Fruit fly (Drosophila melanogaster) whole organism, embryonic: ENCODE measurements around the gene Spn38F.

Experiments
- B-H2 ChIP-seq: fragments of 200-800 bp; sonication (Bioruptor generic); optimal IDR thresholded peaks from 2 replicates; lab custom pipeline; 2018; ENCODE audit warnings: missing biosample characterization, mild to moderate bottlenecking, missing genetic modification characterization
- CG11085 ChIP-seq: fragments of 200-800 bp; sonication (Bioruptor generic); IDR thresholded peaks from 2 replicates; pipeline ENCODE4 v1.3.6; 2022; ENCODE audit warnings: missing biosample characterization, missing genetic modification characterization
- CG11093 ChIP-seq: fragments of 200-800 bp; sonication (Bioruptor generic); IDR thresholded peaks from 3 replicates; pipeline ENCODE4 v1.3.6; 2022; ENCODE audit warnings: missing biosample characterization, missing genetic modification characterization
- CG11504 ChIP-seq: fragments of 200-800 bp; sonication (Bioruptor generic); optimal IDR thresholded peaks from 3 replicates; lab custom pipeline; 2019; ENCODE audit warnings: missing biosample characterization, mild to moderate bottlenecking, missing genetic modification characterization, moderate library complexity
- CG11560 ChIP-seq: fragments of 200-800 bp; sonication (Bioruptor generic); IDR thresholded peaks from 3 replicates; pipeline ENCODE4 v1.3.6; 2022; ENCODE audit warnings: missing biosample characterization, missing genetic modification characterization
- CG11696 ChIP-seq: fragments of 200-800 bp; sonication (Bioruptor generic); IDR thresholded peaks from 2 replicates; pipeline ENCODE4 v1.3.6; 2022; ENCODE audit warnings: missing biosample characterization, missing genetic modification characterization
- CG12299 ChIP-seq: fragments of 200-800 bp; sonication (Bioruptor generic); optimal IDR thresholded peaks from 2 replicates; lab custom pipeline; 2018; ENCODE audit warnings: missing biosample characterization, mild to moderate bottlenecking, missing genetic modification characterization
- CG12744 ChIP-seq: fragments of 200-800 bp; sonication (Bioruptor generic); optimal IDR thresholded peaks from 2 replicates; lab custom pipeline; 2016; ENCODE audit warnings: missing biosample characterization, missing genetic modification characterization
- CG16815 ChIP-seq: fragments of 200-800 bp; sonication (Bioruptor generic); optimal IDR thresholded peaks from 3 replicates; lab custom pipeline; 2017; ENCODE audit warnings: missing biosample characterization, mild to moderate bottlenecking, missing genetic modification characterization
- CG17912 ChIP-seq: fragments of 200-800 bp; sonication (Bioruptor generic); optimal IDR thresholded peaks from 2 replicates; lab custom pipeline; 2018; ENCODE audit warnings: missing biosample characterization, mild to moderate bottlenecking, missing genetic modification characterization
- CG31388 ChIP-seq: fragments of 200-800 bp; sonication (Bioruptor generic); optimal IDR thresholded peaks from 2 replicates; lab custom pipeline; 2016; ENCODE audit warnings: missing biosample characterization, missing genetic modification characterization
- CG6272 ChIP-seq: fragments of 200-800 bp; sonication (Bioruptor generic); IDR thresholded peaks from 2 replicates; pipeline ENCODE4 v1.3.6; 2022; ENCODE audit warnings: missing biosample characterization, missing genetic modification characterization
- CG6654 ChIP-seq: fragments of 200-800 bp; sonication (Bioruptor generic); optimal IDR thresholded peaks from 2 replicates; lab custom pipeline; 2017; ENCODE audit warnings: missing biosample characterization, mild to moderate bottlenecking, missing genetic modification characterization
- CG6689 ChIP-seq: fragments of 200-800 bp; sonication (Bioruptor generic); IDR thresholded peaks from 2 replicates; pipeline ENCODE4 v1.3.6; 2022; ENCODE audit warnings: missing biosample characterization, missing genetic modification characterization
- CG6791 ChIP-seq: fragments of 200-800 bp; sonication (Bioruptor generic); IDR thresholded peaks from 3 replicates; pipeline ENCODE4 v1.3.6; 2022; ENCODE audit warnings: missing biosample characterization, missing genetic modification characterization; ENCODE audit not compliant: partially characterized antibody
- CG7357 ChIP-seq: fragments of 200-800 bp; sonication (Bioruptor generic); IDR thresholded peaks from 3 replicates; pipeline ENCODE4 v1.3.6; 2022; ENCODE audit warnings: missing biosample characterization, missing genetic modification characterization
- CG8281 ChIP-seq: fragments of 200-800 bp; sonication (Bioruptor generic); optimal IDR thresholded peaks from 2 replicates; lab custom pipeline; 2018; ENCODE audit warnings: missing biosample characterization, mild to moderate bottlenecking, missing genetic modification characterization, moderate library complexity
- CG8359 ChIP-seq: fragments of 200-800 bp; sonication (Bioruptor generic); optimal IDR thresholded peaks from 2 replicates; lab custom pipeline; 2017; ENCODE audit warnings: missing biosample characterization, mild to moderate bottlenecking, missing genetic modification characterization, borderline replicate concordance
- CG8388 ChIP-seq: fragments of 200-800 bp; sonication (Bioruptor generic); optimal IDR thresholded peaks from 2 replicates; lab custom pipeline; 2019; ENCODE audit warnings: missing biosample characterization, mild to moderate bottlenecking, missing genetic modification characterization, moderate library complexity
- CG9437 ChIP-seq: fragments of 200-800 bp; sonication (Bioruptor generic); optimal IDR thresholded peaks from 2 replicates; lab custom pipeline; 2018; ENCODE audit warnings: missing biosample characterization, mild to moderate bottlenecking, missing genetic modification characterization
- CG9876 ChIP-seq: fragments of 200-800 bp; sonication (Bioruptor generic); optimal IDR thresholded peaks from 2 replicates; lab custom pipeline; 2016; ENCODE audit warnings: missing biosample characterization, missing genetic modification characterization
- Dbx ChIP-seq: fragments of 200-800 bp; sonication (Bioruptor generic); IDR thresholded peaks from 3 replicates; pipeline ENCODE4 v1.3.6; 2022; ENCODE audit warnings: missing biosample characterization, missing genetic modification characterization
- Hmr ChIP-seq: fragments of 200-800 bp; sonication (Bioruptor generic); optimal IDR thresholded peaks from 3 replicates; lab custom pipeline; 2017; ENCODE audit warnings: mild to moderate bottlenecking, missing biosample characterization, missing genetic modification reagents, missing genetic modification characterization
- Hsf ChIP-seq: fragments of 200-800 bp; sonication (Bioruptor generic); optimal IDR thresholded peaks from 3 replicates; lab custom pipeline; 2016; ENCODE audit warnings: missing biosample characterization, missing genetic modification characterization
- MTF-1 ChIP-seq: fragments of 200-800 bp; sonication (Bioruptor generic); optimal IDR thresholded peaks from 2 replicates; lab custom pipeline; 2018; ENCODE audit warnings: missing biosample characterization, mild to moderate bottlenecking, missing genetic modification characterization, borderline replicate concordance
- Max ChIP-seq: fragments of 200-800 bp; sonication (Bioruptor generic); optimal IDR thresholded peaks from 2 replicates; lab custom pipeline; 2016; ENCODE audit warnings: missing biosample characterization, mild to moderate bottlenecking, missing genetic modification characterization
- NC2β ChIP-seq: fragments of 200-800 bp; sonication (Bioruptor generic); optimal IDR thresholded peaks from 2 replicates; lab custom pipeline; 2016; ENCODE audit warnings: missing biosample characterization, missing genetic modification characterization
- NFAT ChIP-seq: fragments of 200-800 bp; sonication (Bioruptor generic); IDR thresholded peaks from 2 replicates; pipeline ENCODE4 v1.3.6; 2022; ENCODE audit warnings: missing biosample characterization, missing genetic modification characterization
- Spps ChIP-seq: fragments of 200-800 bp; sonication (Bioruptor generic); optimal IDR thresholded peaks from 2 replicates; lab custom pipeline; 2018; ENCODE audit warnings: missing biosample characterization, mild to moderate bottlenecking, missing genetic modification characterization
- Stat92E ChIP-seq, 3 experiments: fragments of >200 bp in 2 of 3; fragments of 200-800 bp in 1 of 3; sonication (Bioruptor generic) in 1 of 3; optimal IDR thresholded peaks; 2 replicates each; lab custom pipeline; 2017 to 2019; ENCODE audit warnings: missing biosample characterization in 3 of 3, missing genetic modification characterization in 3 of 3, mild to moderate bottlenecking in 1 of 3, moderate library complexity in 1 of 3
- Vsx1 ChIP-seq: fragments of 200-800 bp; sonication (Bioruptor generic); optimal IDR thresholded peaks from 2 replicates; lab custom pipeline; 2017; ENCODE audit warnings: missing biosample characterization, mild to moderate bottlenecking, missing genetic modification characterization, missing genetic modification reagents
- abd-A ChIP-seq: fragments of 200-800 bp; sonication (Bioruptor generic); optimal IDR thresholded peaks from 3 replicates; lab custom pipeline; 2019; ENCODE audit warnings: missing biosample characterization, mild to moderate bottlenecking, missing genetic modification characterization, moderate library complexity
- chm ChIP-seq: fragments of 200-800 bp; sonication (Bioruptor generic); IDR thresholded peaks from 2 replicates; pipeline ENCODE4 v1.3.6; 2022; ENCODE audit warnings: missing biosample characterization, missing genetic modification characterization
- esg ChIP-seq: fragments of 200-800 bp; sonication (Bioruptor generic); conservative IDR thresholded peaks from 2 replicates; pipeline ENCODE4 v1.3.6; 2022; ENCODE audit warnings: missing biosample characterization, missing genetic modification characterization
- fd64A ChIP-seq: fragments of 200-800 bp; sonication (Bioruptor generic); optimal IDR thresholded peaks from 3 replicates; lab custom pipeline; 2018; ENCODE audit warnings: missing biosample characterization, mild to moderate bottlenecking, missing genetic modification characterization
- ftz-f1 ChIP-seq: fragments of 200-800 bp; sonication (Bioruptor generic); optimal IDR thresholded peaks from 2 replicates; lab custom pipeline; 2016; ENCODE audit warnings: missing biosample characterization, missing genetic modification characterization
- fu2 ChIP-seq: fragments of 200-800 bp; sonication (Bioruptor generic); optimal IDR thresholded peaks from 2 replicates; lab custom pipeline; 2016; ENCODE audit warnings: missing biosample characterization, missing genetic modification characterization
- h ChIP-seq: fragments of >200 bp; optimal IDR thresholded peaks from 2 replicates; lab custom pipeline; 2017
- lab ChIP-seq: fragments of 200-800 bp; sonication (Bioruptor generic); optimal IDR thresholded peaks from 3 replicates; lab custom pipeline; 2017; ENCODE audit warnings: missing biosample characterization, missing genetic modification characterization, mild to moderate bottlenecking, moderate library complexity, missing genetic modification reagents
- nerfin-2 ChIP-seq: fragments of 200-800 bp; sonication (Bioruptor generic); IDR thresholded peaks from 2 replicates; pipeline ENCODE4 v1.3.6; 2022; ENCODE audit warnings: missing biosample characterization, missing genetic modification characterization; ENCODE audit not compliant: partially characterized antibody
- onecut ChIP-seq: fragments of 200-800 bp; sonication (Bioruptor generic); IDR thresholded peaks from 2 replicates; pipeline ENCODE4 v1.3.6; 2022; ENCODE audit warnings: missing biosample characterization, missing genetic modification characterization
- phol ChIP-seq: fragments of 200-800 bp; sonication (Bioruptor generic); optimal IDR thresholded peaks from 3 replicates; lab custom pipeline; 2018; ENCODE audit warnings: missing biosample characterization, mild to moderate bottlenecking, missing genetic modification characterization, moderate library complexity
- pita ChIP-seq: fragments of 200-800 bp; sonication (Bioruptor generic); optimal IDR thresholded peaks from 2 replicates; lab custom pipeline; 2017; ENCODE audit warnings: missing biosample characterization, mild to moderate bottlenecking, missing genetic modification characterization
- pnt ChIP-seq: fragments of 200-800 bp; sonication (Bioruptor generic); optimal IDR thresholded peaks from 3 replicates; lab custom pipeline; 2016; ENCODE audit warnings: missing biosample characterization, missing genetic modification characterization
- sens-2 ChIP-seq: fragments of 200-800 bp; sonication (Bioruptor generic); IDR thresholded peaks from 2 replicates; pipeline ENCODE4 v1.3.6; 2022; ENCODE audit warnings: missing biosample characterization, missing genetic modification characterization
- sr ChIP-seq: fragments of 200-800 bp; sonication (Bioruptor generic); IDR thresholded peaks from 3 replicates; pipeline ENCODE4 v1.3.6; 2022; ENCODE audit warnings: missing biosample characterization, missing genetic modification characterization
- tap ChIP-seq: fragments of 200-800 bp; optimal IDR thresholded peaks from 3 replicates; lab custom pipeline; 2019; ENCODE audit warnings: missing biosample characterization, mild to moderate bottlenecking, missing genetic modification characterization, moderate library complexity
- trh ChIP-seq: fragments of 200-800 bp; sonication (Bioruptor generic); optimal IDR thresholded peaks from 2 replicates; lab custom pipeline; 2016; ENCODE audit warnings: missing biosample characterization, missing genetic modification characterization
- unc-4 ChIP-seq: fragments of 200-800 bp; sonication (Bioruptor generic); IDR thresholded peaks from 2 replicates; pipeline ENCODE4 v1.3.6; 2022; ENCODE audit warnings: missing biosample characterization, missing genetic modification characterization; ENCODE audit not compliant: partially characterized antibody

Spn38F gene

dm6 chr2L:20796758-20797514 is 40.8 kb downstream of the Spn38F start, which contains the start of gene vari (continued):
- no peak for TF ChIP-seq CG9876
- TF ChIP-seq CG17912 (GFP tag; lab: Kevin White, UChicago) = no peak
- TF ChIP-seq Max (GFP tag; lab: Kevin White, UChicago) = no peak
- TF ChIP-seq CG11093 (GFP tag; lab: Robert Waterston, UW) = no peak
- TF ChIP-seq abd-A (tag; lab: Kevin White, UChicago) = no peak
- TF ChIP-seq phol (tag; lab: Kevin White, UChicago) = peak; percentile 53
- TF ChIP-seq Dbx (GFP tag; lab: Robert Waterston, UW) = peak; percentile 40; the same call in 2 of the 3 replicates
- TF ChIP-seq Hsf (GFP tag; lab: Kevin White, UChicago) = no peak
- no peak for TF ChIP-seq pnt
- TF ChIP-seq pita (GFP tag; lab: Kevin White, UChicago) = peak; percentile 63
- 0 out of 2 replicates have a peak, but pooled peaks have one; percentile 26 for TF ChIP-seq nerfin-2 (GFP tag; lab: Robert Waterston, UW)
- TF ChIP-seq CG16815 (GFP tag; lab: Kevin White, UChicago) = no peak
- TF ChIP-seq CG12744 = no peak
- TF ChIP-seq MTF-1 = no peak
- TF ChIP-seq Spps (tag; lab: Kevin White, UChicago) = no peak
- no peak for TF ChIP-seq ftz-f1 (GFP tag; lab: Kevin White, UChicago)
- no peak for TF ChIP-seq CG11696 (GFP tag; lab: Robert Waterston, UW)
- TF ChIP-seq CG11560 (tag; lab: Robert Waterston, UW) = no peak
- TF ChIP-seq CG11504 (tag; lab: Kevin White, UChicago) = no peak
- no peak for TF ChIP-seq Vsx1 (GFP tag; lab: Kevin White, UChicago)
- no peak for TF ChIP-seq CG8359 (GFP tag; lab: Kevin White, UChicago)
- no peak for TF ChIP-seq CG12299 (tag; lab: Kevin White, UChicago)
- peak; percentile 55 for TF ChIP-seq B-H2 (GFP tag; lab: Kevin White, UChicago)
- no peak for TF ChIP-seq CG6272 (GFP tag; lab: Robert Waterston, UW)
- no peak for TF ChIP-seq CG11085 (GFP tag; lab: Robert Waterston, UW)
- TF ChIP-seq CG31388 (GFP tag; lab: Kevin White, UChicago) = no peak
- no peak for TF ChIP-seq trh (GFP tag; lab: Kevin White, UChicago)
- TF ChIP-seq sens-2 (GFP tag; lab: Robert Waterston, UW) = no peak
- TF ChIP-seq CG6791 (GFP tag; lab: Robert Waterston, UW) = no peak
- TF ChIP-seq Stat92E (GFP tag; optimal IDR thresholded peaks at IDR 0.05; lab: Kevin White, UChicago) = no peak
- TF ChIP-seq esg = no peak
- TF ChIP-seq onecut (GFP tag; lab: Robert Waterston, UW) = no peak
- TF ChIP-seq h = no peak
- peak; percentile 31; the same call in 1 of the 2 replicates for TF ChIP-seq unc-4 (GFP tag; lab: Robert Waterston, UW)
- TF ChIP-seq fu2 = no peak
- TF ChIP-seq lab (GFP tag; lab: Kevin White, UChicago) = peak; percentile 28
- no peak for TF ChIP-seq CG7357 (GFP tag; lab: Robert Waterston, UW)
- no peak for TF ChIP-seq NFAT (GFP tag; lab: Robert Waterston, UW)
- TF ChIP-seq CG6689 = no peak
- no peak for TF ChIP-seq CG9437
- TF ChIP-seq CG8281 (tag; lab: Kevin White, UChicago) = no peak
- TF ChIP-seq fd64A = no peak
- TF ChIP-seq tap (tag; lab: Kevin White, UChicago) = no peak
- TF ChIP-seq CG6654 (GFP tag; lab: Kevin White, UChicago) = no peak
- TF ChIP-seq CG8388 (GFP tag; lab: Kevin White, UChicago) = no peak
- peak; percentile 6 for TF ChIP-seq Hmr
- TF ChIP-seq NC2β = no peak
- TF ChIP-seq sr (GFP tag; lab: Robert Waterston, UW) = no peak
- peak; percentile 65; the same call in 1 of the 2 replicates for TF ChIP-seq chm (GFP tag; lab: Robert Waterston, UW)
